Worm (Caenorhabditis elegans) whole organism, early embryonic: ENCODE results near the gene C04G6.13.

Experiments used
- B0310.2 ChIP-seq: sonication (generic microtip); optimal IDR thresholded peaks from 2 replicates; lab custom pipeline; 2016; ENCODE audit warnings: mild to moderate bottlenecking, missing genetic modification characterization, missing compliant biosample characterization
- F13C5.2 ChIP-seq: sonication (generic microtip); optimal IDR thresholded peaks from 2 replicates; lab custom pipeline; 2017; ENCODE audit warnings: mild to moderate bottlenecking, missing genetic modification characterization, inconsistent platforms, missing compliant biosample characterization
- aly-1 ChIP-seq: sonication (generic microtip); optimal IDR thresholded peaks from 2 replicates; lab custom pipeline; 2016; ENCODE audit warnings: missing genetic modification characterization, missing compliant biosample characterization
- ama-1 ChIP-seq: fragments of 150-350 bp; optimal IDR thresholded peaks from 2 replicates; lab custom pipeline; 2014
- ceh-13 ChIP-seq: fragments of 200-800 bp; sonication (Bioruptor generic); optimal IDR thresholded peaks from 2 replicates; lab custom pipeline; 2018; ENCODE audit warnings: mild to moderate bottlenecking, missing genetic modification characterization, missing compliant biosample characterization
- ceh-36 ChIP-seq: sonication (generic microtip); optimal IDR thresholded peaks from 2 replicates; lab custom pipeline; 2016; ENCODE audit warnings: missing genetic modification characterization, inconsistent platforms, missing compliant biosample characterization
- ets-7 ChIP-seq: sonication (generic microtip); optimal IDR thresholded peaks from 2 replicates; lab custom pipeline; 2016; ENCODE audit warnings: missing genotype, missing genetic modification characterization, missing compliant biosample characterization
- flt-1 ChIP-seq: fragments of 200-800 bp; sonication (Bioruptor generic); IDR thresholded peaks from 2 replicates; pipeline ENCODE4 v1.3.6; 2022; ENCODE audit warnings: missing genetic modification characterization, missing compliant biosample characterization
- hmbx-1 ChIP-seq: sonication (generic microtip); optimal IDR thresholded peaks from 2 replicates; lab custom pipeline; 2016; ENCODE audit warnings: mild to moderate bottlenecking, missing genetic modification characterization, missing compliant biosample characterization
- hmg-4 ChIP-seq: fragments of 200-800 bp; sonication (Bioruptor generic); optimal IDR thresholded peaks from 2 replicates; lab custom pipeline; 2018; ENCODE audit warnings: mild to moderate bottlenecking, missing genetic modification characterization, missing compliant biosample characterization
- hnd-1 ChIP-seq: sonication (generic microtip); optimal IDR thresholded peaks from 2 replicates; lab custom pipeline; 2016; ENCODE audit warnings: missing genetic modification characterization, missing compliant biosample characterization
- pes-1 ChIP-seq: fragments of 200-800 bp; sonication (Bioruptor generic); IDR thresholded peaks from 2 replicates; pipeline ENCODE4 v1.3.6; 2022; ENCODE audit warnings: missing genetic modification reagents, missing genetic modification characterization, missing compliant biosample characterization
- scrt-1 ChIP-seq: fragments of 200-800 bp; sonication (Bioruptor generic); IDR thresholded peaks from 2 replicates; pipeline ENCODE4 v1.3.6; 2022; ENCODE audit warnings: missing genetic modification characterization, missing compliant biosample characterization
- sea-1 ChIP-seq: fragments of 200-800 bp; sonication (Bioruptor generic); conservative IDR thresholded peaks from 2 replicates; pipeline ENCODE4 v1.3.6; 2022; ENCODE audit warnings: missing genetic modification characterization, missing compliant biosample characterization
- tbx-11 ChIP-seq: fragments of 200-800 bp; sonication (Bioruptor generic); IDR thresholded peaks from 2 replicates; pipeline ENCODE4 v1.3.6; 2022; ENCODE audit warnings: missing genetic modification characterization, missing compliant biosample characterization
- tbx-37 ChIP-seq: fragments of 200-800 bp; sonication (Bioruptor generic); conservative IDR thresholded peaks from 2 replicates; pipeline ENCODE4 v1.3.6; 2022; ENCODE audit warnings: missing genetic modification reagents, missing genetic modification characterization, missing compliant biosample characterization
- tra-4 ChIP-seq: sonication (generic microtip); optimal IDR thresholded peaks from 2 replicates; lab custom pipeline; 2017; ENCODE audit warnings: missing genetic modification characterization, missing compliant biosample characterization

The C04G6.13 gene

DNA sequence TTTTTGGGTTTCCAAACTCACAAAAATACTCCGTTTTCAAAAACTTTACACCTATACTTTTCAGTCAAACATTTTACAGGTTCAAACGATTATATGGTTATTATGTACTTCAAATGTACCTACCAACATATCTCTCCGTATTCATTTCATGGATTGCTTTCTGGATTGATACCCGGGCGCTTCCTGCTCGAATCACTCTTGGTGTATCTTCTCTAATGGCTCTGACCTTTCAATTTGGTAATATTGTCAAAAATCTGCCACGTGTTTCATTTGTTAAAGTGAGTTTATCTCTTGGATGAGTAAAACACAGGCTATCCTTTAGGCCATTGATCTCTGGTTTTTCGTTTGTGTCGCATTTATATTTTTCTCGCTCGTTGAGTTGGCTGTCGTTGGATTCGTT, 37.8 kb downstream of the C04G6.13 start:
- TF ChIP-seq aly-1 (tag; lab: Kevin White, UChicago) (no peak), hmbx-1 (tag; lab: Kevin White, UChicago) (no peak)

- TF ChIP-seq ceh-36 (tag; lab: Kevin White, UChicago) (no peak), ets-7 (tag; lab: Kevin White, UChicago) (no peak), B0310.2 (tag; lab: Kevin White, UChicago) (no peak), tbx-11 (GFP tag; lab: Robert Waterston, UW) (no peak), pes-1 (GFP tag; lab: Robert Waterston, UW) (no peak), hmbx-1 (tag; lab: Kevin White, UChicago) (no peak), ceh-13 (GFP tag; lab: Kevin White, UChicago) (no peak), scrt-1 (GFP tag; lab: Robert Waterston, UW) (no peak), hnd-1 (tag; lab: Kevin White, UChicago) (no peak), tra-4 (tag; lab: Kevin White, UChicago) (no peak), aly-1 (tag; lab: Kevin White, UChicago) (no peak)
Observed at ce11 chrII:5136296-5136767, 42.3 kb downstream of the C04G6.13 start, which contains the start of gene F58A6.2. Gene F58A6.2, plus strand, starts transcription at chrII:5136717.

ce11 chrII:5141945-5142514, 48.0 kb downstream of the C04G6.13 start, which contains the start of gene nas-29:
Gene nas-29, minus strand, starts transcription at chrII:5142036.
- TF ChIP-seq F13C5.2 (tag; lab: Kevin White, UChicago) (no peak), aly-1 (tag; lab: Kevin White, UChicago) (no peak), ets-7 (tag; lab: Kevin White, UChicago) (no peak), scrt-1 (GFP tag; lab: Robert Waterston, UW) (no peak), ceh-13 (GFP tag; lab: Kevin White, UChicago) (no peak), ceh-36 (tag; lab: Kevin White, UChicago) (no peak), flt-1 (GFP tag; lab: Robert Waterston, UW) (no peak), hmg-4 (GFP tag; lab: Kevin White, UChicago) (no peak), hmbx-1 (tag; lab: Kevin White, UChicago) (no peak), tbx-37 (GFP tag; lab: Robert Waterston, UW) (no peak), tbx-11 (GFP tag; lab: Robert Waterston, UW) (no peak), B0310.2 (tag; lab: Kevin White, UChicago) (no peak), sea-1 (GFP tag; lab: Robert Waterston, UW) (no peak), tra-4 (tag; lab: Kevin White, UChicago) (no peak), hnd-1 (tag; lab: Kevin White, UChicago) (no peak), ama-1 (lab: Kevin White, UChicago) (no peak), pes-1 (GFP tag; lab: Robert Waterston, UW) (no peak)

ce11 chrII:5142619-5143018, 48.6 kb downstream of the C04G6.13 start, which contains the start of gene F58A6.1:
Gene F58A6.1, plus strand, starts transcription at chrII:5142919.
- TF ChIP-seq pes-1 (GFP tag; lab: Robert Waterston, UW) (no peak), ceh-13 (GFP tag; lab: Kevin White, UChicago) (no peak), scrt-1 (GFP tag; lab: Robert Waterston, UW) (no peak)
